Fruit fly (Drosophila melanogaster): ENCODE measurements around the gene CG11327.

CG11327 gene

dm6 chr2L:6686612-6687011 lies at the start of gene CG11327:
TSS of gene CG11327 (minus strand) at chr2L:6686712.
- TF ChIP-seq insv (optimal IDR thresholded peaks at IDR 0.05) (no peak), Sin3A (optimal IDR thresholded peaks at IDR 0.05) (no peak), psq (optimal IDR thresholded peaks at IDR 0.05) (no peak), ttk (optimal IDR thresholded peaks at IDR 0.05) (no peak)

- no peak for TF ChIP-seq Sin3A (optimal IDR thresholded peaks at IDR 0.05)
- no peak for TF ChIP-seq psq (optimal IDR thresholded peaks at IDR 0.05)
- no peak for TF ChIP-seq h (optimal IDR thresholded peaks at IDR 0.05)
- no peak for TF ChIP-seq Myc (optimal IDR thresholded peaks at IDR 0.05)
- no peak for TF ChIP-seq insv (optimal IDR thresholded peaks at IDR 0.05)
- TF ChIP-seq ttk (optimal IDR thresholded peaks at IDR 0.05): no peak
Observed at dm6 chr2L:6732566-6732965, 46.1 kb upstream of the CG11327 start, which contains the start of gene TTLL3B. TSS of gene TTLL3B (plus strand) at chr2L:6732866.

dm6 chr2L:6723750-6724503 lies 37.4 kb upstream of the CG11327 start, which contains the start of gene Liprin-alpha:
TSS of gene Liprin-alpha (plus strand) at chr2L:6723903.
- TF ChIP-seq psq (optimal IDR thresholded peaks at IDR 0.05): no peak
- TF ChIP-seq h (optimal IDR thresholded peaks at IDR 0.05): no peak
- TF ChIP-seq Myc (optimal IDR thresholded peaks at IDR 0.05): no peak
- TF ChIP-seq ttk (optimal IDR thresholded peaks at IDR 0.05): no peak

- TF ChIP-seq psq (optimal IDR thresholded peaks at IDR 0.05) (no peak), Sin3A (optimal IDR thresholded peaks at IDR 0.05) (no peak), h (optimal IDR thresholded peaks at IDR 0.05) (no peak), insv (optimal IDR thresholded peaks at IDR 0.05) (no peak), Myc (optimal IDR thresholded peaks at IDR 0.05) (no peak), ttk (optimal IDR thresholded peaks at IDR 0.05) (no peak)
Observed at dm6 chr2L:6722822-6723749, 36.6 kb upstream of the CG11327 start, which contains the start of gene homer. TSS of gene homer (minus strand) at chr2L:6723359.

- TF ChIP-seq h (optimal IDR thresholded peaks at IDR 0.05) (no peak), Myc (optimal IDR thresholded peaks at IDR 0.05) (no peak), insv (optimal IDR thresholded peaks at IDR 0.05) (no peak), ttk (optimal IDR thresholded peaks at IDR 0.05) (no peak), psq (optimal IDR thresholded peaks at IDR 0.05) (no peak), Sin3A (optimal IDR thresholded peaks at IDR 0.05) (no peak)
Observed at dm6 chr2L:6721710-6722109, 35.2 kb upstream of the CG11327 start.

- TF ChIP-seq h (optimal IDR thresholded peaks at IDR 0.05): no peak
- TF ChIP-seq ttk (optimal IDR thresholded peaks at IDR 0.05): no peak
- TF ChIP-seq Sin3A (optimal IDR thresholded peaks at IDR 0.05): no peak
- no peak for TF ChIP-seq insv (optimal IDR thresholded peaks at IDR 0.05)
- no peak for TF ChIP-seq Myc (optimal IDR thresholded peaks at IDR 0.05)
- no peak for TF ChIP-seq psq (optimal IDR thresholded peaks at IDR 0.05)
Observed at dm6 chr2L:6717460-6717859, 30.9 kb upstream of the CG11327 start, which contains the start of gene Aatf. TSS of gene Aatf (plus strand) at chr2L:6717625.

dm6 chr2L:6716921-6717320 lies 30.4 kb upstream of the CG11327 start:
- TF ChIP-seq psq (optimal IDR thresholded peaks at IDR 0.05): no peak
- no peak for TF ChIP-seq insv (optimal IDR thresholded peaks at IDR 0.05)
- no peak for TF ChIP-seq h (optimal IDR thresholded peaks at IDR 0.05)
- TF ChIP-seq ttk (optimal IDR thresholded peaks at IDR 0.05): no peak
- TF ChIP-seq Myc (optimal IDR thresholded peaks at IDR 0.05): no peak
- TF ChIP-seq Sin3A (optimal IDR thresholded peaks at IDR 0.05): no peak

- TF ChIP-seq Myc (optimal IDR thresholded peaks at IDR 0.05) (no peak), h (optimal IDR thresholded peaks at IDR 0.05) (no peak), Sin3A (optimal IDR thresholded peaks at IDR 0.05) (no peak), psq (optimal IDR thresholded peaks at IDR 0.05) (no peak), insv (optimal IDR thresholded peaks at IDR 0.05) (no peak), ttk (optimal IDR thresholded peaks at IDR 0.05) (no peak)
Observed at dm6 chr2L:6716182-6716770, 29.8 kb upstream of the CG11327 start, which contains the start of gene AkhR. TSS of gene AkhR (minus strand) at chr2L:6716186.

- no peak for TF ChIP-seq ttk (optimal IDR thresholded peaks at IDR 0.05)
- TF ChIP-seq psq (optimal IDR thresholded peaks at IDR 0.05): no peak
- TF ChIP-seq h (optimal IDR thresholded peaks at IDR 0.05): no peak
- no peak for TF ChIP-seq Sin3A (optimal IDR thresholded peaks at IDR 0.05)
- no peak for TF ChIP-seq Myc (optimal IDR thresholded peaks at IDR 0.05)
- TF ChIP-seq insv (optimal IDR thresholded peaks at IDR 0.05): no peak
Observed at dm6 chr2L:6708997-6709662, 22.6 kb upstream of the CG11327 start, which contains the start of gene Tsp. TSS of gene Tsp (minus strand) at chr2L:6709086.

- TF ChIP-seq h (optimal IDR thresholded peaks at IDR 0.05): no peak
- no peak for TF ChIP-seq Sin3A (optimal IDR thresholded peaks at IDR 0.05)
- no peak for TF ChIP-seq insv (optimal IDR thresholded peaks at IDR 0.05)
- no peak for TF ChIP-seq ttk (optimal IDR thresholded peaks at IDR 0.05)
- TF ChIP-seq psq (optimal IDR thresholded peaks at IDR 0.05): no peak
- no peak for TF ChIP-seq Myc (optimal IDR thresholded peaks at IDR 0.05)
Observed at dm6 chr2L:6706368-6706919, 19.9 kb upstream of the CG11327 start.

dm6 chr2L:6705081-6705480 lies 18.6 kb upstream of the CG11327 start:
- no peak for TF ChIP-seq insv (optimal IDR thresholded peaks at IDR 0.05)
- no peak for TF ChIP-seq ttk (optimal IDR thresholded peaks at IDR 0.05)
- no peak for TF ChIP-seq h (optimal IDR thresholded peaks at IDR 0.05)
- no peak for TF ChIP-seq Sin3A (optimal IDR thresholded peaks at IDR 0.05)
- no peak for TF ChIP-seq psq (optimal IDR thresholded peaks at IDR 0.05)
- TF ChIP-seq Myc (optimal IDR thresholded peaks at IDR 0.05): no peak
